Worm (Caenorhabditis elegans): ENCODE measurements around the gene cpna-4.

ce11 chrIV:15336778-15337177 lies 24.6 kb upstream of the cpna-4 start, which contains the start of gene irld-59:
- TF ChIP-seq unc-62 (GFP tag; optimal IDR thresholded peaks at IDR 0.05 in 1 of 2) (peak in 1 of 2 experiments; percentile 7), unc-62 (tag; optimal IDR thresholded peaks at IDR 0.05) (no peak), nhr-111 (GFP tag; optimal IDR thresholded peaks at IDR 0.05) (no peak), tag-97 (GFP tag; IDR thresholded peaks at IDR 0.05) (no peak), fkh-10 (GFP tag; optimal IDR thresholded peaks at IDR 0.05) (no peak), mxl-3 (GFP tag; optimal IDR thresholded peaks at IDR 0.05) (no peak), egl-27 (tag; optimal IDR thresholded peaks at IDR 0.05) (no peak), lin-39 (tag; optimal IDR thresholded peaks at IDR 0.05) (no peak), lir-3 (tag; optimal IDR thresholded peaks at IDR 0.05) (no peak), snpc-1.2 (GFP tag; IDR thresholded peaks at IDR 0.05) (no peak), sdz-12 (GFP tag; optimal IDR thresholded peaks at IDR 0.05) (no peak)

Measured in whole organism, L4 larva.